Worm (Caenorhabditis elegans) whole organism, dauer: ENCODE data around the gene nex-4.

ENCODE experiments used
- unc-62 ChIP-seq: sonication (generic microtip); optimal IDR thresholded peaks from 2 replicates; lab custom pipeline; 2017; ENCODE audit warnings: missing biosample characterization, missing genetic modification reagents, missing genetic modification characterization

The nex-4 gene

ce11 chrV:4851138-4851537, at the start of gene nex-4:
nex-4 (plus strand) TSS chrV:4851438.
- no peak for TF ChIP-seq unc-62 (GFP tag; lab: Kevin White, UChicago)

- TF ChIP-seq unc-62 (GFP tag; lab: Kevin White, UChicago) = no peak
Observed at ce11 chrV:4801943-4802342, 49.3 kb upstream of the nex-4 start.

- no peak for TF ChIP-seq unc-62 (GFP tag; lab: Kevin White, UChicago)
Observed at ce11 chrV:4805847-4806246, 45.4 kb upstream of the nex-4 start, which contains the start of gene R02F11.3. R02F11.3 (minus strand) TSS chrV:4805947.

ce11 chrV:4806859-4807258, 44.4 kb upstream of the nex-4 start:
- no peak for TF ChIP-seq unc-62 (GFP tag; lab: Kevin White, UChicago)

ce11 chrV:4810653-4811052, 40.6 kb upstream of the nex-4 start:
- no peak for TF ChIP-seq unc-62 (GFP tag; lab: Kevin White, UChicago)

- no peak for TF ChIP-seq unc-62 (GFP tag; lab: Kevin White, UChicago)
Observed at ce11 chrV:4813825-4814224, 37.4 kb upstream of the nex-4 start.

ce11 chrV:4818563-4818962, 32.7 kb upstream of the nex-4 start, which contains the start of gene ccep-97:
ccep-97 (minus strand) TSS chrV:4818663.
- TF ChIP-seq unc-62 (GFP tag; lab: Kevin White, UChicago) = no peak

- TF ChIP-seq unc-62 (GFP tag; lab: Kevin White, UChicago) = no peak
Observed at ce11 chrV:4820601-4821000, 30.6 kb upstream of the nex-4 start.

- no peak for TF ChIP-seq unc-62 (GFP tag; lab: Kevin White, UChicago)
Observed at ce11 chrV:4823323-4823682, 27.9 kb upstream of the nex-4 start, which contains the start of gene adss-1. adss-1 (minus strand) TSS chrV:4823423.

- TF ChIP-seq unc-62 (GFP tag; lab: Kevin White, UChicago) = no peak
Observed at ce11 chrV:4823683-4824391, 27.4 kb upstream of the nex-4 start.

ce11 chrV:4826710-4827380, 24.4 kb upstream of the nex-4 start, which contains the start of the genes hsp-6 and C37H5.5:
hsp-6 (minus strand) TSS chrV:4826760.
C37H5.5 (plus strand) TSS chrV:4827360.
- TF ChIP-seq unc-62 (GFP tag; lab: Kevin White, UChicago) = no peak

- no peak for TF ChIP-seq unc-62 (GFP tag; lab: Kevin White, UChicago)
Observed at ce11 chrV:4834277-4834676, 17.0 kb upstream of the nex-4 start, which contains the start of gene C37H5.14. C37H5.14 (minus strand) TSS chrV:4834377.

- no peak for TF ChIP-seq unc-62 (GFP tag; lab: Kevin White, UChicago)
Observed at ce11 chrV:4839913-4840312, 11.3 kb upstream of the nex-4 start, which contains the start of gene nas-9. nas-9 (minus strand) TSS chrV:4840013.

- TF ChIP-seq unc-62 (GFP tag; lab: Kevin White, UChicago) = no peak
Observed at ce11 chrV:4841179-4841578, 10.1 kb upstream of the nex-4 start, which contains the start of gene cwp-1. cwp-1 (minus strand) TSS chrV:4841279.

ce11 chrV:4842544-4842943, 8.7 kb upstream of the nex-4 start, which contains the start of the genes cwp-2 and cwp-3:
cwp-2 (minus strand) TSS chrV:4842644.
cwp-3 (plus strand) TSS chrV:4842836.
- TF ChIP-seq unc-62 (GFP tag; lab: Kevin White, UChicago) = no peak

ce11 chrV:4844591-4844990, 6.6 kb upstream of the nex-4 start, which contains the start of gene abhd-5.2:
abhd-5.2 (plus strand) TSS chrV:4844685.
- no peak for TF ChIP-seq unc-62 (GFP tag; lab: Kevin White, UChicago)
